Worm (Caenorhabditis elegans): Measurements from ENCODE around the gene nspd-6.

The nspd-6 gene

DNA sequence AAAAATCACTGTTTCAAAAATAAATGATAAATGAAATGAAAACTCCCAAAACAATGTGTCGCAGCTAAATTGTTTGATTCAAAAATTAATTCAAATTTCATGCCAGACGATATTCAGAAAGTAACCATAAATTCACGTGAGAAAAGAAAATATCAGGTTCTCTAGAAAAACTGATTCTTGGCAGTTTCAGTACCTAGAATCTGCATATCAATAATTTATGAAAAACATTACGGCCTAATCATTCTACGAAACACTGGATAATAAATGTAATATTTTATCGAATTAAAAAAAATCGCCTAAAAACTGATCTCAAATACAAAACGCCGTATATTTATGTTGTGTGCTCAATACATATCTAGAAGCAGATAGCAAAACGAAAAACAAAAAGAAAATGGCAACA lies 35.3 kb upstream of the nspd-6 start:
- no peak for TF ChIP-seq ceh-83 (GFP tag; optimal IDR thresholded peaks at IDR 0.05)
- no peak for TF ChIP-seq nhr-2 (tag; optimal IDR thresholded peaks at IDR 0.05)
- no peak for TF ChIP-seq snpc-4 (tag; optimal IDR thresholded peaks at IDR 0.05)
- no peak for TF ChIP-seq mep-1 (tag; optimal IDR thresholded peaks at IDR 0.05)

DNA sequence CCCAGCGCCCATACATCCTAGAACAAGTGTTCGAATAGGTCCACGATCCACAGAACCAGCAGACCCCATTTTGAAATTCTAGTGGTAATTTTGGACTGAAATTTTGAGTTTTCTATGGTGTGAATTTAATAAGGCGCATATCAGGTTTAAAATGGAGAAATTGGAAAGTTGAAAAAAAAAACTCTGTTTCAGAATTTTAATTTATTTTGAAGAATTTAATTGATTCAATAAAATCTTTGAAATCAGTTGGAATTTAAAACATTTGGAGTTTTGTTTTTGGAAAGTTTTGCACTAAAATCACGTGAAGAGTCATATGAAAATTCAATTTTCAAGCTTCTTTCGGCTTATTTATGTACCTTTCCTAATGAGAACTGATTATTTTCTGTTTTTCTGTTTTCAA lies 30.0 kb upstream of the nspd-6 start, which contains the start of gene gpa-18:
gpa-18 (minus strand) TSS at position 101 of the 400 bp plus-strand sequence.
- TF ChIP-seq mep-1 (tag; optimal IDR thresholded peaks at IDR 0.05), result no peak
- TF ChIP-seq lsy-2 (tag; optimal IDR thresholded peaks at IDR 0.05), result no peak
- no peak for TF ChIP-seq sptf-1 (tag; optimal IDR thresholded peaks at IDR 0.05)
- no peak for TF ChIP-seq mls-2 (tag; optimal IDR thresholded peaks at IDR 0.05)
- TF ChIP-seq mab-5 (tag; optimal IDR thresholded peaks at IDR 0.05), result no peak
- no peak for TF ChIP-seq nhr-237 (tag; optimal IDR thresholded peaks at IDR 0.05)
- TF ChIP-seq nhr-76 (tag; optimal IDR thresholded peaks at IDR 0.05), result no peak
- TF ChIP-seq lin-32 (GFP tag; optimal IDR thresholded peaks at IDR 0.05), result no peak
- no peak for TF ChIP-seq ceh-39 (tag; optimal IDR thresholded peaks at IDR 0.05)
- TF ChIP-seq zip-8 (tag; optimal IDR thresholded peaks at IDR 0.05), result no peak
- TF ChIP-seq lin-13 (tag; optimal IDR thresholded peaks at IDR 0.05), result no peak
- no peak for TF ChIP-seq cnd-1 (tag; optimal IDR thresholded peaks at IDR 0.05)
- TF ChIP-seq sem-2 (GFP tag; optimal IDR thresholded peaks at IDR 0.05), result no peak
- TF ChIP-seq hlh-1 (tag; optimal IDR thresholded peaks at IDR 0.05), result no peak
- no peak for TF ChIP-seq nhr-28 (tag; optimal IDR thresholded peaks at IDR 0.05)
- no peak for TF ChIP-seq nhr-2 (tag; optimal IDR thresholded peaks at IDR 0.05)
- no peak for TF ChIP-seq nhr-12 (tag; optimal IDR thresholded peaks at IDR 0.05)
- TF ChIP-seq unc-120 (tag; optimal IDR thresholded peaks at IDR 0.05; ENCODE audit: poor library complexity, severe bottlenecking), result no peak

DNA sequence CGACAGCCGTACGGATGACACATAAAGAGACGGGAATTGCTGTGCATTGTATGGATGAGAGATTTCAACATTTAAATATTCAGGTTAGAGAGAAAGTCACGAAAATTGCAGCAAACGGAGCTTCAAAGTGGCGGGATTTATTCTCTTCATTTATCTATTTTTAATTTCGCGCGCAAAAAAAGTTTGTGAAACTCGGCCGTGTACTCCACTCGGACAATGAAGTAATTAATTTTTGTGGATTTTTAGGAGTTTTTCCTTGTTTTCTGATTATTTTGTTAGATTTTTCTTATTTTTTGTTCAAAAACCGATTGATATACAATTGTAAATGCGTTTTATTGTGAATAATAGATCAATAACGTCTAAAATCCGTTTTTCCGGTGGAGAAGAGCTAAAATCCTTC lies 22.5 kb upstream of the nspd-6 start:
- TF ChIP-seq M03D4.4 (tag; optimal IDR thresholded peaks at IDR 0.05) (no peak), drap-1 (GFP tag; optimal IDR thresholded peaks at IDR 0.05) (no peak), snpc-4 (tag; optimal IDR thresholded peaks at IDR 0.05) (no peak), mab-5 (tag; optimal IDR thresholded peaks at IDR 0.05) (no peak), ztf-11 (tag; optimal IDR thresholded peaks at IDR 0.05) (no peak)

DNA sequence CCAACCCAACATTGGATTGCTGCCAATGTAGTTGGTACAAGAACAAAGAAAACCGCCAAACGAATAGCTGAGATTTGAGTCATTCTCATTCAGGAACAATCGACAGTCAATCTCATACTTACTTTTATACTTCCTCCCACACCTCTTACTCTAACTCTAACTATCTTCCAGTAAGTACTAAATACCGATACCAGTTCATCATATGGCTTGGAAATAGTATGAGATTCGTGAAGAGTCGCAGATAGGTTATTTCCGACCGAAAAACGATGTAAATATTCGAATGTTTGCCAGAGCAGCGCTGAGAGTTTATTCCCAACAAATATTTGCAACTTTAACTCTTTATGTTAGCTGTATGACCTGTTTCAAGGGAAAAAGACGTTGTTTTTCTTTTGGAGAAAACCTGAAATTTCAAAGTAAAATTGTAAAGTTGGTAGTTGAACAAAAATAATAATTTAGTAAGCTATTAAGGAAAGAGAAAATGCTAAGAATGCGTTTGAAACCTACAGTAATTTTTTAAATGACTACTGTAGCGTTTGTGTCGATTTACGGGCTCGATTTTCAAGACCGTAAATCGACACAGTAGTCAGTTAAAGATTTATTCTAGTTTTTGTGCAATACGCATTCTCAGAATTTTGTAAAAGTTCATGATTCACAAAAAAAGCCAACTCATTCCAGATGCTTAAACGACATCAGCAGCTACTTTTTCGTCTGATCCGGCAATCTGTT lies 21.1 kb upstream of the nspd-6 start, which contains the start of the genes W03F8.6 and mtrf-1L:
W03F8.6 (minus strand) TSS at position 101 of the 726 bp plus-strand sequence.
mtrf-1L (plus strand) TSS at position 676 of the 726 bp plus-strand sequence.
- TF ChIP-seq unc-39 (tag; optimal IDR thresholded peaks at IDR 0.05) (no peak), ceh-83 (GFP tag; optimal IDR thresholded peaks at IDR 0.05) (no peak), pha-4 (tag; optimal IDR thresholded peaks at IDR 0.05) (no peak), cnd-1 (tag; optimal IDR thresholded peaks at IDR 0.05) (no peak), zip-8 (tag; optimal IDR thresholded peaks at IDR 0.05) (no peak), bed-3 (GFP tag; optimal IDR thresholded peaks at IDR 0.05) (no peak), lin-13 (tag; optimal IDR thresholded peaks at IDR 0.05) (no peak), M03D4.4 (tag; optimal IDR thresholded peaks at IDR 0.05) (no peak), snpc-4 (tag; optimal IDR thresholded peaks at IDR 0.05) (no peak), elt-3 (tag; optimal IDR thresholded peaks at IDR 0.05) (no peak), ceh-43 (GFP tag; optimal IDR thresholded peaks at IDR 0.05) (no peak), tbx-8 (GFP tag; optimal IDR thresholded peaks at IDR 0.05) (no peak), ceh-39 (tag; optimal IDR thresholded peaks at IDR 0.05) (no peak), nhr-76 (tag; optimal IDR thresholded peaks at IDR 0.05) (no peak), drap-1 (GFP tag; optimal IDR thresholded peaks at IDR 0.05) (no peak)

DNA sequence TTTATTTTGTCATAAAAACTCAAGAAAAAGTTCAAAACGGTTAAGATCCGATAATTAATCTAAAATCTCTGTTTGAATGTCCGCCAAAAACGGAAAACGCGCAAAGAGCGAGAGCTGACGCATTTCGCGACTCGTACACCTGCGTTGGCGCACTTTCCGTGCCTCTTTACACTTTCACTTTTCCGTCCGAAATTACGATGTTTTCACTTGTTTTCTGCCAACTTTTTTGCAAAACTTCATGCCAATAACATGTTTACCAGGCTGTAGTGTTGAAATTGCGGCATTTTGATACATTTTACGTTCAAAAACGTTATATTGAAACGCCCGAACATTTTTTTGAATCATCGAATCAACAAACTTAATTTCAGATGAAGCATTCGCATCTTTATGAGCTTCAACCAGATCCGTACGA lies 18.2 kb upstream of the nspd-6 start, which contains the start of gene W03F8.4:
W03F8.4 (plus strand) TSS at position 369 of the 412 bp plus-strand sequence.
- TF ChIP-seq hlh-1 (tag; optimal IDR thresholded peaks at IDR 0.05) (peak; percentile 28), ham-2 (GFP tag; optimal IDR thresholded peaks at IDR 0.05) (peak; percentile 46), ceh-43 (GFP tag; optimal IDR thresholded peaks at IDR 0.05) (peak; percentile 45), flh-1 (GFP tag; optimal IDR thresholded peaks at IDR 0.05) (no peak), M03D4.4 (tag; optimal IDR thresholded peaks at IDR 0.05) (peak; percentile 61), mep-1 (tag; optimal IDR thresholded peaks at IDR 0.05) (peak; percentile 93), unc-39 (tag; optimal IDR thresholded peaks at IDR 0.05) (peak; percentile 12), elt-1 (tag; optimal IDR thresholded peaks at IDR 0.05; ENCODE audit: borderline replicate concordance, insufficient read depth) (no peak), elt-3 (tag; optimal IDR thresholded peaks at IDR 0.05) (no peak), sptf-1 (tag; optimal IDR thresholded peaks at IDR 0.05) (peak; percentile 79), drap-1 (GFP tag; optimal IDR thresholded peaks at IDR 0.05) (peak; percentile 75), nhr-2 (tag; optimal IDR thresholded peaks at IDR 0.05) (no peak), lin-13 (tag; optimal IDR thresholded peaks at IDR 0.05) (peak; percentile 94), unc-120 (tag; optimal IDR thresholded peaks at IDR 0.05; ENCODE audit: poor library complexity, severe bottlenecking) (peak; percentile 87), nhr-12 (tag; optimal IDR thresholded peaks at IDR 0.05) (no peak), lin-32 (GFP tag; optimal IDR thresholded peaks at IDR 0.05) (no peak), nhr-76 (tag; optimal IDR thresholded peaks at IDR 0.05) (no peak), snpc-4 (tag; optimal IDR thresholded peaks at IDR 0.05) (no peak), ceh-83 (GFP tag; optimal IDR thresholded peaks at IDR 0.05) (peak; percentile 89), mls-2 (tag; optimal IDR thresholded peaks at IDR 0.05) (peak; percentile 68), pha-4 (tag; optimal IDR thresholded peaks at IDR 0.05) (peak; percentile 91), tbx-8 (GFP tag; optimal IDR thresholded peaks at IDR 0.05) (peak; percentile 68), bed-3 (GFP tag; optimal IDR thresholded peaks at IDR 0.05) (peak; percentile 24), ces-1 (GFP tag; optimal IDR thresholded peaks at IDR 0.05) (peak; percentile 62), nhr-237 (tag; optimal IDR thresholded peaks at IDR 0.05) (peak; percentile 87), ztf-11 (tag; optimal IDR thresholded peaks at IDR 0.05) (peak; percentile 13), blmp-1 (tag; optimal IDR thresholded peaks at IDR 0.05) (peak; percentile 96), ceh-39 (tag; optimal IDR thresholded peaks at IDR 0.05) (peak; percentile 64), cnd-1 (tag; optimal IDR thresholded peaks at IDR 0.05) (peak; percentile 50), sem-2 (GFP tag; optimal IDR thresholded peaks at IDR 0.05) (peak; percentile 45), mab-5 (tag; optimal IDR thresholded peaks at IDR 0.05) (peak; percentile 4), nhr-28 (tag; optimal IDR thresholded peaks at IDR 0.05) (no peak), unc-62 (GFP tag; optimal IDR thresholded peaks at IDR 0.05) (peak; percentile 51), lsy-2 (tag; optimal IDR thresholded peaks at IDR 0.05) (peak; percentile 86)

Data from whole organism, mixed stage, embryonic.